Worm (Caenorhabditis elegans): Measurements from ENCODE around the gene ZC53.22.

Gene ZC53.22

ce11 chrX:1897243-1897642, 25.0 kb downstream of the ZC53.22 start, which contains the start of gene B0294.1:
B0294.1 (minus strand) TSS chrX:1897343.
- TF ChIP-seq ceh-44 (GFP tag; IDR thresholded peaks at IDR 0.05) (no peak), lin-29 (GFP tag; IDR thresholded peaks at IDR 0.05) (no peak), skn-1 (tag; optimal IDR thresholded peaks at IDR 0.05) (no peak), zfp-3 (GFP tag; conservative IDR thresholded peaks at IDR 0.05) (no peak), spr-3 (GFP tag; optimal IDR thresholded peaks at IDR 0.05) (no peak), php-3 (GFP tag; IDR thresholded peaks at IDR 0.05) (no peak)

DNA sequence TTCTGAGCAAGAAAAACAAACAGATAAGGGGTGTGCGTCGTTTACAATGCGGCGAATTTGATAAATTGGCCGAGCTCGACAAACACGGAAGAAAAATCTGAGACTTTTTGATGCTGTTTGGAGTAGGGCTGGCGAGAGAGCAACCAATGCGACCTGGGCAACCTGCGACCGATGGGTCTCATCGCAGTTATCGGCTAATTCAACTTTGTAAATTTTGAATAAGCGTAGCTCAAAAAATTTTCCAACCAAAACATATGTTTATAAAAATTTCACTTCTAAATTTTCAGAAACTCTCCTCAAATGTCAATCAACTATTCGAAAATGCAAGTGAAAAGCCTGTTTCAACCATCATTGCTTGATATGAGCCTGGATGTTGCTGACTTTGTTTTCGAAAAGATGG, 30.3 kb downstream of the ZC53.22 start, which contains the start of gene B0294.3:
Gene B0294.3 (plus strand): TSS at position 301 of the 400 bp plus-strand sequence.
- no peak for TF ChIP-seq nhr-102 (tag; optimal IDR thresholded peaks at IDR 0.05)
- no peak for TF ChIP-seq mes-2 (tag; optimal IDR thresholded peaks at IDR 0.05; ENCODE audit: poor library complexity, severe bottlenecking)
- no peak for TF ChIP-seq cey-2 (tag; optimal IDR thresholded peaks at IDR 0.05; ENCODE audit: borderline replicate concordance, insufficient read depth)
- TF ChIP-seq egl-43 (GFP tag; IDR thresholded peaks at IDR 0.05) = no peak
- TF ChIP-seq aly-2 (tag; optimal IDR thresholded peaks at IDR 0.05) = no peak
- TF ChIP-seq F44E2.7 (GFP tag; IDR thresholded peaks at IDR 0.05) = no peak

DNA sequence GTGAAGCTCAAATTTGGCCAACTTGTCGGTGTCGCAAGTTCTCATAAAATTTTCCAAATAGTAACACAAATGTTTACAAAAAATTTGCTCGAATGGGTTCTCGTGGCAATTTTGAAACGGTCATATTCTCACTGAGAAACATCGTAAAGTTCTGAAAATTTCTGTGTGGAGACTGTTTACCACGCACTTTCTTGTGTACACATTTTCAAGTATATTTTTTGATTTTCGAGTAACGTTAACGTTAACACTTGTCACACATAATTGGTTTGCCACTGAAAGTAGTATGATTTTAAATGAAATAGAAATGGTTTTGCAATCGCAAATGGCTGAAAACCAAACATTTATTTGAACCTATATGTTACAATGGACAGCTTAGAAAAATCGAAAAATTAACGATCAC, 31.4 kb downstream of the ZC53.22 start:
- TF ChIP-seq ama-1 (optimal IDR thresholded peaks at IDR 0.05) = no peak
- no peak for TF ChIP-seq F10B5.3 (tag; optimal IDR thresholded peaks at IDR 0.05)
- TF ChIP-seq unc-62 (GFP tag; optimal IDR thresholded peaks at IDR 0.05 in 1 of 2) = peak in 1 of 2 experiments; percentile 93
- no peak for TF ChIP-seq unc-62 (tag; optimal IDR thresholded peaks at IDR 0.05)
- no peak for TF ChIP-seq R02D3.7 (tag; optimal IDR thresholded peaks at IDR 0.05)
- no peak for TF ChIP-seq attf-4 (tag; optimal IDR thresholded peaks at IDR 0.05)
- TF ChIP-seq nhr-28 (tag; optimal IDR thresholded peaks at IDR 0.05) = no peak

ce11 chrX:1888445-1889035, 33.7 kb downstream of the ZC53.22 start:
- TF ChIP-seq tag-97 (GFP tag; IDR thresholded peaks at IDR 0.05) (no peak), snpc-1.2 (GFP tag; IDR thresholded peaks at IDR 0.05) (peak; percentile 40; the same call in 1 of the 2 replicates), mxl-3 (GFP tag; optimal IDR thresholded peaks at IDR 0.05) (peak; percentile 45), hlh-11 (tag; optimal IDR thresholded peaks at IDR 0.05) (peak; percentile 58), lin-1 (GFP tag; IDR thresholded peaks at IDR 0.05) (no peak), Y75B8A.6 (GFP tag; IDR thresholded peaks at IDR 0.05) (no peak), daf-16 (GFP tag; optimal IDR thresholded peaks at IDR 0.05) (peak in 1 of 2 experiments; percentile 92), daf-16 (tag; optimal IDR thresholded peaks at IDR 0.05) (peak; percentile 49), hmg-1.1 (GFP tag; IDR thresholded peaks at IDR 0.05) (peak; percentile 90), zip-2 (tag; optimal IDR thresholded peaks at IDR 0.05) (peak; percentile 65), pha-4 (GFP tag; IDR thresholded peaks at IDR 0.05) (peak; percentile 47; the same call in 1 of the 2 replicates), pha-4 (tag; optimal IDR thresholded peaks at IDR 0.05) (no peak), mep-1 (tag; optimal IDR thresholded peaks at IDR 0.05) (peak; percentile 81), mdl-1 (tag; optimal IDR thresholded peaks at IDR 0.05) (peak; percentile 20), mxl-2 (GFP tag; conservative IDR thresholded peaks at IDR 0.05) (no peak), nhr-28 (tag; optimal IDR thresholded peaks at IDR 0.05) (peak; percentile 27), Y48G9A.11 (GFP tag; IDR thresholded peaks at IDR 0.05) (no peak), dmd-9 (GFP tag; IDR thresholded peaks at IDR 0.05) (0 out of 2 replicates have a peak, but pooled peaks have one; percentile 24), T20F7.1 (GFP tag; optimal IDR thresholded peaks at IDR 0.05) (peak; percentile 58), fkh-10 (GFP tag; optimal IDR thresholded peaks at IDR 0.05) (no peak), zag-1 (tag; optimal IDR thresholded peaks at IDR 0.05) (no peak), dmd-6 (GFP tag; IDR thresholded peaks at IDR 0.05) (peak; percentile 67), ceh-20 (GFP tag; IDR thresholded peaks at IDR 0.05) (no peak), Y5F2A.4 (GFP tag; optimal IDR thresholded peaks at IDR 0.05) (peak; percentile 2), lin-29 (GFP tag; IDR thresholded peaks at IDR 0.05) (no peak), mes-2 (tag; optimal IDR thresholded peaks at IDR 0.05; ENCODE audit: poor library complexity, severe bottlenecking) (peak; percentile 85), nhr-11 (tag; optimal IDR thresholded peaks at IDR 0.05) (peak; percentile 1), aly-2 (tag; optimal IDR thresholded peaks at IDR 0.05) (no peak), nhr-77 (tag; optimal IDR thresholded peaks at IDR 0.05) (peak; percentile 89), nhr-48 (tag; optimal IDR thresholded peaks at IDR 0.05) (peak; percentile 26), F10B5.3 (tag; optimal IDR thresholded peaks at IDR 0.05) (peak; percentile 81), T26A8.4 (GFP tag; IDR thresholded peaks at IDR 0.05) (no peak)

Data from whole organism, L4 larva.